Worm (Caenorhabditis elegans): ENCODE results near the gene sre-47.
A peak's percentile ranks its signal among the peaks of the same experiment; 100 is the strongest.

sre-47 gene

DNA sequence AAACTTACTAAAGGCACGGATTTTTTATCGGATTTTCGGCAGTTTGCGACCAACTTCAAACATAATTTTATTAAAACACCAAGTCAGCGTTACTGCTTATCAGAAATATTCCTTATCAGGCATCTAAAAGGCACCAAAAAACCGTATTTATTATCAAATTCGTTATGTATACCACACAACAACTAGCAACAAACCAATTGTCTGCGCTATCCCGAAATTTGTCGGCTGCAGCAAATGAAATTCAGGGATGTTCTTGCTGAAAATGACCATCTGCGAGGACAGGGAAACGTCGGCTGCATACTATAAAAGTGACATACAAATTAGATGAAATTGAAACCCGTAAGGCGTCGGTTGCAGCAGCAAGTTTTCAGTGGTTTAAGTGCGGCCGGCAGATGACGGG lies 13.5 kb upstream of the sre-47 start:
- no peak for TF ChIP-seq hmg-20 (GFP tag; IDR thresholded peaks at IDR 0.05)
- no peak for TF ChIP-seq snpc-4 (GFP tag; optimal IDR thresholded peaks at IDR 0.05)
- TF ChIP-seq snpc-4 (tag; optimal IDR thresholded peaks at IDR 0.05): peak in 2 of 4 experiments; percentile 48 to 76
- no peak for TF ChIP-seq Y95B8A.8 (GFP tag; IDR thresholded peaks at IDR 0.05)
- no peak for TF ChIP-seq nfya-2 (GFP tag; IDR thresholded peaks at IDR 0.05)
- TF ChIP-seq ztf-28 (GFP tag; IDR thresholded peaks at IDR 0.05): no peak
- TF ChIP-seq T07F8.4 (tag; optimal IDR thresholded peaks at IDR 0.05): no peak
- no peak for TF ChIP-seq bed-1 (GFP tag; IDR thresholded peaks at IDR 0.05)
- TF ChIP-seq nhr-80 (tag; optimal IDR thresholded peaks at IDR 0.05): peak; percentile 20
- TF ChIP-seq F57A8.1 (GFP tag; optimal IDR thresholded peaks at IDR 0.05): no peak
- no peak for TF ChIP-seq ccch-3 (GFP tag; optimal IDR thresholded peaks at IDR 0.05)
- no peak for TF ChIP-seq tbp1 (GFP tag; optimal IDR thresholded peaks at IDR 0.05)
- no peak for TF ChIP-seq ceh-100 (GFP tag; IDR thresholded peaks at IDR 0.05)

DNA sequence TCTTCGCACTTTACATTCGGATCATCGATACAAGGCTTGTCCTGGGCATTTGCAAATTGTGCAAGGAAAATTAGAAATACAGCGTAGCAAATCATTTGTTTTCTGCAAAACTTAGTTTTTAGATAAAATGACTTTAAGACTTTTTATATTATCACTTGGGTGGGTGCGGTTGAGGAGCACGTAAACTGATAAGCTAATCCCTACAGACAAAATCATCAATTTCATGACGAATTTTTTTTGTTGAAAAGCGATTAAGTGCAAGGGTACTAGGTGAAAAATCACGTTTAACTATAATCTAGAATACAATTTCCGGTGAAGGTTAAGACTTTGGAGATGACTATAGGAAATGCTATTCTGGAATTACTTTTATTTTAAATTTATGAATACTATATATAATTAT lies 13.0 kb upstream of the sre-47 start, which contains the start of gene F01D5.1:
TSS of gene F01D5.1 (minus strand) at position 105 of the 400 bp plus-strand sequence.
- TF ChIP-seq F39B2.1 (GFP tag; IDR thresholded peaks at IDR 0.05): no peak
- no peak for TF ChIP-seq lsy-27 (tag; optimal IDR thresholded peaks at IDR 0.05; ENCODE audit: borderline replicate concordance, insufficient read depth)
- TF ChIP-seq sdz-38 (tag; optimal IDR thresholded peaks at IDR 0.05): no peak
- no peak for TF ChIP-seq hrde-1 (tag; optimal IDR thresholded peaks at IDR 0.05; ENCODE audit: borderline replicate concordance)

ce11 chrII:13994934-13995333 lies 10.5 kb upstream of the sre-47 start, which contains the start of gene Y39G8B.7:
Y39G8B.7 (minus strand) TSS chrII:13995034.
- TF ChIP-seq snpc-1.1 (tag; optimal IDR thresholded peaks at IDR 0.05; ENCODE audit: insufficient read depth) (no peak), hlh-26 (GFP tag; conservative IDR thresholded peaks at IDR 0.05) (no peak)

- TF ChIP-seq let-526 (GFP tag; IDR thresholded peaks at IDR 0.05): no peak
- TF ChIP-seq aptf-3 (GFP tag; IDR thresholded peaks at IDR 0.05): no peak
- no peak for TF ChIP-seq akir-1 (GFP tag; optimal IDR thresholded peaks at IDR 0.05)
- no peak for TF ChIP-seq ZK185.1 (tag; optimal IDR thresholded peaks at IDR 0.05; ENCODE audit: poor library complexity, severe bottlenecking)
- no peak for TF ChIP-seq F22D6.2 (tag; optimal IDR thresholded peaks at IDR 0.05)
- TF ChIP-seq madf-10 (tag; optimal IDR thresholded peaks at IDR 0.05): no peak
- no peak for TF ChIP-seq madf-8 (GFP tag; conservative IDR thresholded peaks at IDR 0.05)
- TF ChIP-seq K12H6.12 (tag; optimal IDR thresholded peaks at IDR 0.05): no peak
- no peak for TF ChIP-seq tlf-1 (GFP tag; optimal IDR thresholded peaks at IDR 0.05)
- no peak for TF ChIP-seq nhr-27 (tag; optimal IDR thresholded peaks at IDR 0.05)
- TF ChIP-seq T26A5.8 (tag; optimal IDR thresholded peaks at IDR 0.05): no peak
- TF ChIP-seq hlh-26 (GFP tag; conservative IDR thresholded peaks at IDR 0.05): no peak
- TF ChIP-seq dox-1 (GFP tag; IDR thresholded peaks at IDR 0.05): no peak
- no peak for TF ChIP-seq ztf-28 (GFP tag; IDR thresholded peaks at IDR 0.05)
- no peak for TF ChIP-seq bed-2 (GFP tag; IDR thresholded peaks at IDR 0.05)
- TF ChIP-seq F23B12.7 (tag; optimal IDR thresholded peaks at IDR 0.05; ENCODE audit: insufficient read depth): no peak
- no peak for TF ChIP-seq xnd-1 (tag; optimal IDR thresholded peaks at IDR 0.05)
- no peak for TF ChIP-seq hrde-1 (tag; optimal IDR thresholded peaks at IDR 0.05; ENCODE audit: borderline replicate concordance)
- no peak for TF ChIP-seq ceh-58 (GFP tag; IDR thresholded peaks at IDR 0.05)
Observed at ce11 chrII:13991741-13992140, 7.3 kb upstream of the sre-47 start, which contains the start of gene Y39G8B.5. Y39G8B.5 (minus strand) TSS chrII:13991841.
